Worm (Caenorhabditis elegans) whole organism, late embryonic: ENCODE measurements around the gene F55A11.6.

Experiments used
- ama-1 ChIP-seq: fragments of 150-350 bp; optimal IDR thresholded peaks from 2 replicates; lab custom pipeline; 2014
- elt-2 ChIP-seq: sonication (generic microtip); optimal IDR thresholded peaks from 2 replicates; lab custom pipeline; 2016; ENCODE audit warnings: missing genetic modification reagents, missing genetic modification characterization, missing compliant biosample characterization
- ets-4 ChIP-seq: sonication (generic microtip); optimal IDR thresholded peaks from 2 replicates; lab custom pipeline; 2016; ENCODE audit warnings: missing genetic modification characterization, missing compliant biosample characterization
- hlh-30 ChIP-seq: sonication (generic microtip); optimal IDR thresholded peaks from 2 replicates; lab custom pipeline; 2017; ENCODE audit warnings: antibody characterized with exemption, missing genetic modification characterization, missing compliant biosample characterization; ENCODE audit not compliant: insufficient read depth
- nfya-1 ChIP-seq: sonication (generic microtip); optimal IDR thresholded peaks from 2 replicates; lab custom pipeline; 2017; ENCODE audit warnings: missing genetic modification characterization, mild to moderate bottlenecking, missing compliant biosample characterization, antibody characterized with exemption, moderate library complexity
- pha-4 ChIP-seq: fragments of 150-350 bp; optimal IDR thresholded peaks from 2 replicates; lab custom pipeline; 2018; ENCODE audit warnings: missing biosample characterization, missing genetic modification reagents, missing genetic modification characterization

- TF ChIP-seq pha-4 (tag; lab: Kevin White, UChicago) (no peak), elt-2 (no peak), ets-4 (no peak), nfya-1 (tag; lab: Kevin White, UChicago) (no peak), hlh-30 (no peak), ama-1 (lab: Kevin White, UChicago) (no peak)
Measured at ce11 chrV:11776538-11776937, at the start of gene F55A11.6.
